Fruit fly (Drosophila melanogaster): ENCODE results near the gene Naa20B.

dm6 chr2L:13219281-13220092 is 37.8 kb upstream of the Naa20B start, which contains the start of the genes CG9426 and mRF1:
- no peak for TF ChIP-seq h (optimal IDR thresholded peaks at IDR 0.05)
- TF ChIP-seq psq (optimal IDR thresholded peaks at IDR 0.05) = no peak
- TF ChIP-seq Myc (optimal IDR thresholded peaks at IDR 0.05) = no peak
- no peak for TF ChIP-seq Sin3A (optimal IDR thresholded peaks at IDR 0.05)

Data from Kc167 (cell line).